Fruit fly (Drosophila melanogaster): ENCODE results near the gene ImpL2.

Gene ImpL2

DNA sequence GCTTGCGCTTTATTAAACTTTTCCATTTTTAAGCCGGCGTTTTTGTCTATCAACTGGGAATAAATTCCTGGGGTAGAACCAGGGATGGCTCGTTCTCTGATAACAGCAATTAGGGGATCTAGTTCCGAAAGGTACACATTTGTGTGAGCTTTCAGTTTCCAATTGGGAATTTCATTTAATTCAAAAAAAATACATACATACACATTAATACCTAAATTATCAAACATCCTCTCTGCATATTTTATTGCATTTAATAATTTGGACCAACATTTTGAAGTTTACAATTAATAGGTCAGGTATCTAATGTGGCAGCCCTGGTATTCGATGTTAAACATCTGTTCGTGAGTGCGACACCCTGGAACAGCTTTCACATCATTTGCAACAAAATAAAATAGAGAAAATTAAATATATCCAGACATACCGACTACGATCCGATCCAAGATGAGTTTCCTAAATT is 23.2 kb upstream of the ImpL2 start, which contains the start of the genes CG15011 and CG1309 (continued):
- 0 out of 2 replicates have a peak, but pooled peaks have one; percentile 24 for TF ChIP-seq Poxn (GFP tag; IDR thresholded peaks at IDR 0.05)
- peak; percentile 63 for TF ChIP-seq crc (GFP tag; optimal IDR thresholded peaks at IDR 0.05)
- TF ChIP-seq NfI (GFP tag; optimal IDR thresholded peaks at IDR 0.05): peak; percentile 78
- TF ChIP-seq CG17328 (GFP tag; IDR thresholded peaks at IDR 0.05): peak; percentile 77
- peak; percentile 96 for TF ChIP-seq CG32767 (GFP tag; IDR thresholded peaks at IDR 0.05)
- TF ChIP-seq CG15011 (GFP tag; optimal IDR thresholded peaks at IDR 0.05): no peak
- TF ChIP-seq CG1602 (GFP tag; optimal IDR thresholded peaks at IDR 0.05): peak; percentile 86
- TF ChIP-seq CG31388 (GFP tag; optimal IDR thresholded peaks at IDR 0.05): peak; percentile 51
- TF ChIP-seq CG34422 (GFP tag; IDR thresholded peaks at IDR 0.05): peak; percentile 82
- TF ChIP-seq ato (GFP tag; IDR thresholded peaks at IDR 0.05; ENCODE audit: partially characterized antibody): no peak
- peak; percentile 80 for TF ChIP-seq Mes4 (GFP tag; optimal IDR thresholded peaks at IDR 0.05)
- peak; percentile 48 for TF ChIP-seq CG10274 (GFP tag; optimal IDR thresholded peaks at IDR 0.05)
- TF ChIP-seq jumu (GFP tag; optimal IDR thresholded peaks at IDR 0.05): peak; percentile 81
- TF ChIP-seq CG8944 (GFP tag; optimal IDR thresholded peaks at IDR 0.05): peak; percentile 75
- TF ChIP-seq zf30C (GFP tag; optimal IDR thresholded peaks at IDR 0.05): no peak
- TF ChIP-seq yki (optimal IDR thresholded peaks at IDR 0.05): no peak
- peak; percentile 86 for TF ChIP-seq CG33557 (GFP tag; optimal IDR thresholded peaks at IDR 0.05)
- peak; percentile 0 for TF ChIP-seq CG6765 (GFP tag; optimal IDR thresholded peaks at IDR 0.05)
- TF ChIP-seq Dip3 (GFP tag; optimal IDR thresholded peaks at IDR 0.05): peak; percentile 80
- peak; percentile 85 for TF ChIP-seq CG18262 (tag; optimal IDR thresholded peaks at IDR 0.05)
- peak; percentile 68; the same call in 1 of the 2 replicates for TF ChIP-seq HLH3B (GFP tag; IDR thresholded peaks at IDR 0.05)
- peak; percentile 85 for TF ChIP-seq NC2β (GFP tag; optimal IDR thresholded peaks at IDR 0.05)
- peak; percentile 81 for TF ChIP-seq az2 (GFP tag; optimal IDR thresholded peaks at IDR 0.05)
- peak; percentile 61 for TF ChIP-seq CG3407 (GFP tag; optimal IDR thresholded peaks at IDR 0.05)
- peak; percentile 79; the same call in 2 of the 3 replicates for TF ChIP-seq zfh1 (GFP tag; IDR thresholded peaks at IDR 0.05)
- peak; percentile 86 for TF ChIP-seq CG34376 (GFP tag; optimal IDR thresholded peaks at IDR 0.05)
- 0 out of 2 replicates have a peak, but pooled peaks have one; percentile 6 for TF ChIP-seq CG10321 (GFP tag; IDR thresholded peaks at IDR 0.05)
- TF ChIP-seq sim (GFP tag; IDR thresholded peaks at IDR 0.05): no peak
- TF ChIP-seq Oaz (GFP tag; IDR thresholded peaks at IDR 0.05): 0 out of 2 replicates have a peak, but pooled peaks have one; percentile 34
- no peak for TF ChIP-seq CG1832 (GFP tag; optimal IDR thresholded peaks at IDR 0.05)
- TF ChIP-seq scrt (GFP tag; optimal IDR thresholded peaks at IDR 0.05): peak; percentile 65
- peak; percentile 50 for TF ChIP-seq CG12219 (GFP tag; optimal IDR thresholded peaks at IDR 0.05)
- TF ChIP-seq CG10366 (GFP tag; IDR thresholded peaks at IDR 0.05): peak; percentile 76
- TF ChIP-seq CG16813 (GFP tag; IDR thresholded peaks at IDR 0.05; ENCODE audit: partially characterized antibody): no peak
- TF ChIP-seq CG30431 (GFP tag; optimal IDR thresholded peaks at IDR 0.05): peak; percentile 40
- peak; percentile 79 for TF ChIP-seq CG30020 (tag; optimal IDR thresholded peaks at IDR 0.05)
- TF ChIP-seq ttk (GFP tag; IDR thresholded peaks at IDR 0.05): peak; percentile 79
- TF ChIP-seq CG7928 (GFP tag; optimal IDR thresholded peaks at IDR 0.05): peak; percentile 100
- peak; percentile 43; the same call in 1 of the 2 replicates for TF ChIP-seq E2f2 (GFP tag; IDR thresholded peaks at IDR 0.05)
- TF ChIP-seq tna (GFP tag; IDR thresholded peaks at IDR 0.05; ENCODE audit: partially characterized antibody): no peak
- peak; percentile 93 for TF ChIP-seq Hr3 (GFP tag; optimal IDR thresholded peaks at IDR 0.05)
- TF ChIP-seq psq (GFP tag; optimal IDR thresholded peaks at IDR 0.05): peak; percentile 57
- peak; percentile 21 to 84 for TF ChIP-seq insv (GFP tag; optimal IDR thresholded peaks at IDR 0.05)
- TF ChIP-seq CG16863 (GFP tag; optimal IDR thresholded peaks at IDR 0.05): peak; percentile 83
- TF ChIP-seq CG2129 (GFP tag; IDR thresholded peaks at IDR 0.05; ENCODE audit: partially characterized antibody): no peak
- no peak for TF ChIP-seq CG4360 (GFP tag; IDR thresholded peaks at IDR 0.05)
- TF ChIP-seq ewg (GFP tag; optimal IDR thresholded peaks at IDR 0.05): peak; percentile 42
- peak; percentile 28 for TF ChIP-seq CG17912 (GFP tag; optimal IDR thresholded peaks at IDR 0.05)
- no peak for TF ChIP-seq HLH4C (GFP tag; IDR thresholded peaks at IDR 0.05; ENCODE audit: partially characterized antibody)
- peak; percentile 86 for TF ChIP-seq Bteb2 (GFP tag; optimal IDR thresholded peaks at IDR 0.05)
- TF ChIP-seq CG15514 (GFP tag; optimal IDR thresholded peaks at IDR 0.05): peak; percentile 100

Measured in whole organism, embryonic.